Worm (Caenorhabditis elegans): ENCODE measurements around the gene neg-1.

DNA sequence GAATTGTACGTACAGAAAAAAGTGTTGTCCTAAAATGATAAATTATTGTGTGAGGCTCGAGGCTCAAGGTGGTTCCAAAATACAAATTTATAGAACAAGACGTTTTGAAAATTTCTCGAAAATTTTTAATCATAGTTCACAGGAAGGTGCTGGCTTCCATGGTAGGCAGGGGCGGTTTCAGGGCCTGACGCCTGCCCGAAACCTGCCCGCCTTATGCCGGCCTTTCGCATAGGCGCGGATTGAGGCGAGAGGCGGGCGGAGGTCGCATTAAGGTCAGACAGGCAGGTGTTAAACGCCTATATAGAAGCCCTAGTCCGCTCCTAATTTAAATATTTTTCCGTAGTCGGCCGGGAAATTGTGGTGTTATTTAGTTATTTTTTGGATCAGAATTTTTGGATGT is 48.4 kb upstream of the neg-1 start:
- TF ChIP-seq Y5F2A.4 (GFP tag; optimal IDR thresholded peaks at IDR 0.05) (no peak), snpc-4 (tag; optimal IDR thresholded peaks at IDR 0.05) (no peak), ama-1 (optimal IDR thresholded peaks at IDR 0.05) (no peak), nhr-237 (tag; optimal IDR thresholded peaks at IDR 0.05) (no peak), lin-29 (GFP tag; IDR thresholded peaks at IDR 0.05) (no peak), jun-1 (tag; optimal IDR thresholded peaks at IDR 0.05) (no peak), lin-39 (tag; optimal IDR thresholded peaks at IDR 0.05) (no peak), pha-4 (GFP tag; IDR thresholded peaks at IDR 0.05) (no peak), pha-4 (tag; optimal IDR thresholded peaks at IDR 0.05) (no peak), spr-1 (tag; optimal IDR thresholded peaks at IDR 0.05) (no peak), mdl-1 (tag; optimal IDR thresholded peaks at IDR 0.05) (no peak)

All from whole organism, L4 larva.